Worm (Caenorhabditis elegans): ENCODE measurements around the gene Y53F4B.7.
A peak's percentile ranks its signal among the peaks of the same experiment; 100 is the strongest.
"Not testable (repeated sequence)": the region's sequence is repeated elsewhere in the genome, so short reads cannot be mapped to it uniquely, and the experiment has no call there.

The Y53F4B.7 gene

ce11 chrII:14992598-14992997 lies at the start of gene Y53F4B.7:
Gene Y53F4B.7 (plus strand): TSS chrII:14992898.
- not testable (repeated sequence) for TF ChIP-seq hlh-30 (tag; optimal IDR thresholded peaks at IDR 0.05; ENCODE audit: insufficient read depth); F10B5.3 (tag; optimal IDR thresholded peaks at IDR 0.05); ztf-11 (tag; optimal IDR thresholded peaks at IDR 0.05)

- TF ChIP-seq vab-7 (GFP tag; IDR thresholded peaks at IDR 0.05) (no peak), F26F4.8 (GFP tag; conservative IDR thresholded peaks at IDR 0.05) (no peak), cey-2 (tag; optimal IDR thresholded peaks at IDR 0.05; ENCODE audit: borderline replicate concordance, insufficient read depth) (no peak), madf-9 (GFP tag; conservative IDR thresholded peaks at IDR 0.05) (no peak), daf-12 (tag; optimal IDR thresholded peaks at IDR 0.05) (no peak), lin-13 (GFP tag; optimal IDR thresholded peaks at IDR 0.05) (no peak), daf-8 (GFP tag; IDR thresholded peaks at IDR 0.05) (no peak), F37D6.2 (tag; optimal IDR thresholded peaks at IDR 0.05) (no peak), nhr-25 (tag; optimal IDR thresholded peaks at IDR 0.05; ENCODE audit: borderline replicate concordance, insufficient read depth) (no peak), R02D3.7 (tag; optimal IDR thresholded peaks at IDR 0.05) (no peak), zip-11 (GFP tag; IDR thresholded peaks at IDR 0.05) (no peak)
These were observed 47.2 kb upstream of the Y53F4B.7 start for ce11 chrII:14945518-14945917.

- TF ChIP-seq spr-3 (GFP tag; optimal IDR thresholded peaks at IDR 0.05) (no peak), nhr-48 (tag; optimal IDR thresholded peaks at IDR 0.05) (no peak), egl-27 (tag; optimal IDR thresholded peaks at IDR 0.05) (no peak), nhr-42 (GFP tag; IDR thresholded peaks at IDR 0.05) (peak; percentile 67; the same call in 1 of the 2 replicates), aha-1 (tag) (peak; percentile 39), nhr-11 (tag; optimal IDR thresholded peaks at IDR 0.05) (no peak), fkh-10 (GFP tag; optimal IDR thresholded peaks at IDR 0.05) (peak; percentile 19), T20F7.1 (GFP tag; optimal IDR thresholded peaks at IDR 0.05) (no peak), nhr-111 (GFP tag; optimal IDR thresholded peaks at IDR 0.05) (no peak)
These were observed 46.2 kb upstream of the Y53F4B.7 start for ce11 chrII:14946545-14946944.

ce11 chrII:14952464-14953064 lies 40.1 kb upstream of the Y53F4B.7 start:
- TF ChIP-seq daf-19 (GFP tag; conservative IDR thresholded peaks at IDR 0.05) (no peak), ceh-28 (tag; optimal IDR thresholded peaks at IDR 0.05) (peak; percentile 94), nhr-10 (tag; optimal IDR thresholded peaks at IDR 0.05) (no peak), nhr-42 (GFP tag; IDR thresholded peaks at IDR 0.05) (peak; percentile 43; the same call in 1 of the 2 replicates), F44E2.7 (GFP tag; IDR thresholded peaks at IDR 0.05) (no peak), mdl-1 (tag; optimal IDR thresholded peaks at IDR 0.05) (no peak), lin-38 (GFP tag; IDR thresholded peaks at IDR 0.05) (no peak), ZK337.2 (GFP tag; IDR thresholded peaks at IDR 0.05) (no peak), zip-2 (tag; optimal IDR thresholded peaks at IDR 0.05) (no peak), ctbp-1 (GFP tag; IDR thresholded peaks at IDR 0.05) (no peak), daf-16 (GFP tag; optimal IDR thresholded peaks at IDR 0.05) (no peak), daf-16 (tag; optimal IDR thresholded peaks at IDR 0.05) (no peak), egl-27 (tag; optimal IDR thresholded peaks at IDR 0.05) (no peak), pqm-1 (tag; optimal IDR thresholded peaks at IDR 0.05) (no peak), cey-2 (tag; optimal IDR thresholded peaks at IDR 0.05; ENCODE audit: borderline replicate concordance, insufficient read depth) (no peak)

ce11 chrII:14958113-14958512 lies 34.6 kb upstream of the Y53F4B.7 start, which contains the start of gene Y53F4B.1:
Gene Y53F4B.1 (minus strand): TSS chrII:14958213.
- peak; percentile 33 for TF ChIP-seq aha-1 (tag)
- TF ChIP-seq set-16 (GFP tag; IDR thresholded peaks at IDR 0.05) = no peak
- peak; percentile 52 for TF ChIP-seq nhr-28 (tag; optimal IDR thresholded peaks at IDR 0.05)
- no peak for TF ChIP-seq nhr-237 (tag; optimal IDR thresholded peaks at IDR 0.05)
- no peak for TF ChIP-seq saeg-2 (GFP tag; IDR thresholded peaks at IDR 0.05)

Data from whole organism, L4 larva.